Fruit fly (Drosophila melanogaster) whole organism, pupa: ENCODE measurements around the gene CG2225.

Experiments used
- CG10348 ChIP-seq: fragments of 200-800 bp; sonication (Bioruptor generic); IDR thresholded peaks from 2 replicates; pipeline ENCODE4 v1.3.6; 2022; ENCODE audit warnings: missing biosample characterization, missing genetic modification characterization
- CG12605 ChIP-seq: fragments of 200-800 bp; sonication (Bioruptor generic); IDR thresholded peaks from 2 replicates; pipeline ENCODE4 v1.3.6; 2022; ENCODE audit warnings: missing biosample characterization, missing genetic modification characterization
- CG14655 ChIP-seq: fragments of 200-800 bp; sonication (Bioruptor generic); optimal IDR thresholded peaks from 3 replicates; lab custom pipeline; 2017; ENCODE audit warnings: mild to moderate bottlenecking, missing biosample characterization, missing genetic modification reagents, missing genetic modification characterization
- CG15710 ChIP-seq: fragments of 200-800 bp; sonication (Bioruptor generic); optimal IDR thresholded peaks from 2 replicates; lab custom pipeline; 2018; ENCODE audit warnings: missing biosample characterization, mild to moderate bottlenecking, missing genetic modification characterization, moderate library complexity
- CG32121 ChIP-seq: fragments of 200-800 bp; sonication (Bioruptor generic); IDR thresholded peaks from 2 replicates; pipeline ENCODE4 v1.3.6; 2022; ENCODE audit warnings: missing biosample characterization, missing genetic modification characterization
- CG34367 ChIP-seq: fragments of 200-800 bp; sonication (Bioruptor generic); optimal IDR thresholded peaks from 2 replicates; lab custom pipeline; 2018; ENCODE audit warnings: missing biosample characterization, mild to moderate bottlenecking, missing genetic modification characterization
- CG8159 ChIP-seq: fragments of 200-800 bp; sonication (Bioruptor generic); optimal IDR thresholded peaks from 3 replicates; lab custom pipeline; 2018; ENCODE audit warnings: missing biosample characterization, mild to moderate bottlenecking, missing genetic modification characterization, moderate library complexity
- D1 ChIP-seq: fragments of 200-800 bp; sonication (Bioruptor generic); optimal IDR thresholded peaks from 2 replicates; lab custom pipeline; 2018; ENCODE audit warnings: missing biosample characterization, mild to moderate bottlenecking, missing genetic modification characterization, moderate library complexity
- fd96Ca ChIP-seq: fragments of 200-800 bp; sonication (Bioruptor generic); IDR thresholded peaks from 3 replicates; pipeline ENCODE4 v1.3.6; 2022; ENCODE audit warnings: missing biosample characterization, missing genetic modification characterization

The CG2225 gene

DNA sequence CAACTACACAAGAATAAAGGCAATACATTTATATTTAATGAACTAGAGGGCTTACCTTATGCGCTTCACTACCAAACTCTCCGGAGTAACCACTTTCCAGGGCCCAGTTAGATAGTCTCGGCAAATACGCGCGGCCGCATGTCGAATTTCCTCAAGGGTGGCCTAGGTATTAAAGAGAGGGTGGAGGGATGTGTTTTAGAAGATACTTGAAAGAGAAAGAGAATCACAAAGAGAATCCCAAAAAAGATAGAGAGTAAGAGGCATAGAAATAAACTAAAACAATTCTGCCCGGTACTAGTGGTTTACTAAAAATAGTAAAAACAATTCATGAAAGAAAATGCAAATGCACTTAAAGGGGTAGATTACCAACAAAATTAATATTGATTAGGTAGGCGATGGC is 59.4 kb downstream of the CG2225 start:
- TF ChIP-seq CG14655 (no peak), CG12605 (no peak), fd96Ca (GFP tag; lab: Robert Waterston, UW) (no peak), CG32121 (GFP tag; lab: Robert Waterston, UW) (no peak), D1 (tag; lab: Kevin White, UChicago) (no peak), CG15710 (tag; lab: Kevin White, UChicago) (no peak), CG10348 (GFP tag; lab: Robert Waterston, UW) (no peak), CG34367 (no peak), CG8159 (no peak)
